Worm (Caenorhabditis elegans) whole organism, L3 larva: Measurements from ENCODE around the gene citk-2.

ENCODE experiments used
- R02D3.7 ChIP-seq: fragments of 150-350 bp; optimal IDR thresholded peaks from 2 replicates; lab custom pipeline; 2014; ENCODE audit warnings: missing biosample characterization, missing genetic modification characterization
- ZK546.5 ChIP-seq: sonication (generic microtip); optimal IDR thresholded peaks from 2 replicates; lab custom pipeline; 2017; ENCODE audit warnings: missing biosample characterization, missing genetic modification characterization
- aly-2 ChIP-seq: fragments of 150-350 bp; optimal IDR thresholded peaks from 2 replicates; lab custom pipeline; 2014; ENCODE audit warnings: missing biosample characterization, missing genetic modification characterization
- ama-1 ChIP-seq: fragments of 150-350 bp; optimal IDR thresholded peaks from 2 replicates; lab custom pipeline; 2018
- ceh-16 ChIP-seq: sonication (generic microtip); optimal IDR thresholded peaks from 2 replicates; lab custom pipeline; 2017; ENCODE audit warnings: missing biosample characterization, missing genetic modification characterization
- ceh-28 ChIP-seq: fragments of 150-350 bp; optimal IDR thresholded peaks from 2 replicates; lab custom pipeline; 2014; ENCODE audit warnings: missing biosample characterization, missing genetic modification reagents, missing genetic modification characterization
- ceh-82 ChIP-seq: fragments of 150-350 bp; optimal IDR thresholded peaks from 2 replicates; lab custom pipeline; 2014; ENCODE audit warnings: missing biosample characterization, missing genetic modification characterization
- daf-12 ChIP-seq: fragments of 150-350 bp; optimal IDR thresholded peaks from 2 replicates; lab custom pipeline; 2014; ENCODE audit warnings: missing biosample characterization, missing genetic modification reagents, missing genetic modification characterization
- egl-27 ChIP-seq: sonication (generic microtip); optimal IDR thresholded peaks from 4 replicates; lab custom pipeline; 2017; ENCODE audit warnings: missing biosample characterization, missing genetic modification reagents, missing genetic modification characterization
- egl-5 ChIP-seq: fragments of 150-350 bp; optimal IDR thresholded peaks from 2 replicates; lab custom pipeline; 2017; ENCODE audit warnings: missing biosample characterization, missing genetic modification reagents, missing genetic modification characterization, inconsistent platforms
- elt-2 ChIP-seq: sonication (generic microtip); optimal IDR thresholded peaks from 2 replicates; lab custom pipeline; 2016; ENCODE audit warnings: missing genetic modification reagents, mild to moderate bottlenecking, missing genetic modification characterization, missing compliant biosample characterization
- fkh-10 ChIP-seq: sonication (generic microtip); optimal IDR thresholded peaks from 2 replicates; lab custom pipeline; 2017; ENCODE audit warnings: missing biosample characterization, missing genetic modification reagents, missing genetic modification characterization
- fos-1 ChIP-seq: fragments of 150-350 bp; optimal IDR thresholded peaks from 2 replicates; lab custom pipeline; 2014; ENCODE audit warnings: missing biosample characterization, missing genetic modification characterization
- hmg-11 ChIP-seq: sonication (generic microtip); optimal IDR thresholded peaks from 2 replicates; lab custom pipeline; 2016; ENCODE audit warnings: missing genetic modification characterization, missing compliant biosample characterization
- jun-1 ChIP-seq: fragments of 150-350 bp; optimal IDR thresholded peaks from 2 replicates; lab custom pipeline; 2014; ENCODE audit warnings: missing biosample characterization, missing genetic modification reagents, missing genetic modification characterization
- lin-15B ChIP-seq: fragments of 150-350 bp; optimal IDR thresholded peaks from 2 replicates; lab custom pipeline; 2014; ENCODE audit warnings: missing biosample characterization, missing genetic modification characterization
- lin-39 ChIP-seq: fragments of 150-350 bp; optimal IDR thresholded peaks from 2 replicates; lab custom pipeline; 2018; ENCODE audit warnings: missing biosample characterization, missing genetic modification reagents, missing genetic modification characterization
- lsy-12 ChIP-seq: sonication (generic microtip); optimal IDR thresholded peaks from 2 replicates; lab custom pipeline; 2016; ENCODE audit warnings: mild to moderate bottlenecking, missing genetic modification characterization, missing compliant biosample characterization
- mdl-1 ChIP-seq: fragments of 150-350 bp; optimal IDR thresholded peaks from 2 replicates; lab custom pipeline; 2014; ENCODE audit warnings: missing biosample characterization, missing genetic modification characterization
- mml-1 ChIP-seq: fragments of 150-350 bp; sonication (generic microtip); optimal IDR thresholded peaks from 3 replicates; lab custom pipeline; 2014; ENCODE audit warnings: missing biosample characterization, missing genetic modification characterization
- nfya-1 ChIP-seq: sonication (generic microtip); optimal IDR thresholded peaks from 2 replicates; lab custom pipeline; 2017; ENCODE audit warnings: missing genetic modification characterization, mild to moderate bottlenecking, missing compliant biosample characterization, antibody characterized with exemption, moderate library complexity; ENCODE audit not compliant: insufficient read depth
- nhr-11 ChIP-seq: fragments of 150-350 bp; optimal IDR thresholded peaks from 2 replicates; lab custom pipeline; 2014; ENCODE audit warnings: missing biosample characterization, missing genetic modification characterization
- nhr-12 ChIP-seq: fragments of 150-350 bp; optimal IDR thresholded peaks from 2 replicates; lab custom pipeline; 2014; ENCODE audit warnings: missing biosample characterization, missing genetic modification characterization
- nhr-23 ChIP-seq: fragments of 150-350 bp; optimal IDR thresholded peaks from 2 replicates; lab custom pipeline; 2014; ENCODE audit warnings: missing biosample characterization, missing genetic modification reagents, missing genetic modification characterization
- nhr-237 ChIP-seq: fragments of 150-350 bp; optimal IDR thresholded peaks from 2 replicates; lab custom pipeline; 2014; ENCODE audit warnings: missing biosample characterization, missing genetic modification characterization
- nhr-25 ChIP-seq: sonication (generic microtip); optimal IDR thresholded peaks from 2 replicates; lab custom pipeline; 2017; ENCODE audit warnings: missing biosample characterization, missing genetic modification characterization
- nhr-28 ChIP-seq: fragments of 150-350 bp; optimal IDR thresholded peaks from 2 replicates; lab custom pipeline; 2014; ENCODE audit warnings: missing biosample characterization, missing genetic modification characterization
- nhr-43 ChIP-seq: sonication (generic microtip); optimal IDR thresholded peaks from 2 replicates; lab custom pipeline; 2016; ENCODE audit warnings: mild to moderate bottlenecking, missing genetic modification characterization, missing compliant biosample characterization; ENCODE audit not compliant: poor library complexity, severe bottlenecking
- nhr-76 ChIP-seq: fragments of 150-350 bp; sonication (generic microtip); optimal IDR thresholded peaks from 5 replicates; lab custom pipeline; 2014; ENCODE audit warnings: missing biosample characterization, missing genetic modification characterization
- nhr-77 ChIP-seq: fragments of 150-350 bp; optimal IDR thresholded peaks from 2 replicates; lab custom pipeline; 2014; ENCODE audit warnings: missing biosample characterization, missing genetic modification characterization
- pha-4 ChIP-seq: fragments of 150-350 bp; optimal IDR thresholded peaks from 2 replicates; lab custom pipeline; 2014; ENCODE audit warnings: missing biosample characterization, missing genetic modification reagents, missing genetic modification characterization
- pqm-1 ChIP-seq: fragments of 150-350 bp; optimal IDR thresholded peaks from 2 replicates; lab custom pipeline; 2017; ENCODE audit warnings: missing biosample characterization, missing genetic modification characterization, inconsistent platforms
- sea-2 ChIP-seq: fragments of 150-350 bp; sonication (generic microtip); optimal IDR thresholded peaks from 4 replicates; lab custom pipeline; 2014; ENCODE audit warnings: missing biosample characterization, missing genetic modification reagents, missing genetic modification characterization
- skn-1 ChIP-seq: fragments of 150-350 bp; optimal IDR thresholded peaks from 2 replicates; lab custom pipeline; 2014; ENCODE audit warnings: missing biosample characterization, missing genetic modification characterization
- snpc-4 ChIP-seq: fragments of 150-350 bp; optimal IDR thresholded peaks from 2 replicates; lab custom pipeline; 2014; ENCODE audit warnings: missing biosample characterization, missing genetic modification characterization
- tbx-2 ChIP-seq: sonication (generic microtip); optimal IDR thresholded peaks from 2 replicates; lab custom pipeline; 2016; ENCODE audit warnings: mild to moderate bottlenecking, missing genetic modification characterization, missing compliant biosample characterization
- unc-39 ChIP-seq: sonication (generic microtip); optimal IDR thresholded peaks from 4 replicates; lab custom pipeline; 2017; ENCODE audit warnings: missing biosample characterization, missing genetic modification characterization
- unc-62 ChIP-seq: fragments of 150-350 bp; sonication (generic microtip); optimal IDR thresholded peaks from 4 replicates; lab custom pipeline; 2014; ENCODE audit warnings: missing biosample characterization, missing genetic modification reagents, missing genetic modification characterization
- zag-1 ChIP-seq: fragments of 150-350 bp; optimal IDR thresholded peaks from 2 replicates; lab custom pipeline; 2014; ENCODE audit warnings: missing biosample characterization, missing genetic modification characterization
- ztf-11 ChIP-seq: fragments of 150-350 bp; optimal IDR thresholded peaks from 2 replicates; lab custom pipeline; 2014; ENCODE audit warnings: missing biosample characterization, missing genetic modification characterization
- ztf-4 ChIP-seq: fragments of 150-350 bp; optimal IDR thresholded peaks from 2 replicates; lab custom pipeline; 2014; ENCODE audit warnings: missing biosample characterization, missing genetic modification characterization

citk-2 gene

ce11 chrII:5027952-5028351 is 28.6 kb downstream of the citk-2 start:
- TF ChIP-seq fos-1 (tag; lab: Kevin White, UChicago) = no peak
- TF ChIP-seq nhr-237 (tag; lab: Kevin White, UChicago) = no peak
- TF ChIP-seq ama-1 (lab: Kevin White, UChicago) = no peak
- TF ChIP-seq lin-39 (tag; lab: Kevin White, UChicago) = no peak

ce11 chrII:5031612-5032011 is 32.3 kb downstream of the citk-2 start, which contains the start of gene wdr-83:
wdr-83 (minus strand) TSS chrII:5031712.
- no peak for TF ChIP-seq nhr-28

ce11 chrII:5032669-5033068 is 33.3 kb downstream of the citk-2 start:
- TF ChIP-seq nhr-12 (tag; lab: Kevin White, UChicago) (no peak), daf-12 (no peak), fkh-10 (no peak), ceh-82 (tag; lab: Kevin White, UChicago) (peak; percentile 29), pha-4 (tag; lab: Kevin White, UChicago) (peak; percentile 38), ztf-4 (no peak), lin-39 (tag; lab: Kevin White, UChicago) (peak; percentile 58), lsy-12 (tag; lab: Kevin White, UChicago) (peak; percentile 73), nhr-43 (tag; lab: Kevin White, UChicago) (peak; percentile 63), ama-1 (lab: Kevin White, UChicago) (no peak), nhr-23 (tag; lab: Kevin White, UChicago) (no peak), mml-1 (tag; lab: Kevin White, UChicago) (no peak), R02D3.7 (tag; lab: Kevin White, UChicago) (peak; percentile 29), nhr-11 (tag; lab: Kevin White, UChicago) (no peak), aly-2 (tag; lab: Kevin White, UChicago) (no peak), unc-62 (GFP tag; lab: Kevin White, UChicago) (no peak), elt-2 (tag; lab: Kevin White, UChicago) (peak; percentile 87), tbx-2 (tag; lab: Kevin White, UChicago) (peak; percentile 19), nhr-77 (tag; lab: Kevin White, UChicago) (no peak), nhr-76 (tag; lab: Kevin White, UChicago) (no peak), nfya-1 (peak; percentile 57), ceh-28 (tag; lab: Kevin White, UChicago) (no peak), ztf-11 (no peak), unc-39 (tag; lab: Kevin White, UChicago) (no peak), mdl-1 (tag; lab: Kevin White, UChicago) (no peak), ZK546.5 (tag; lab: Kevin White, UChicago) (no peak), egl-27 (peak; percentile 46), lin-15B (tag; lab: Kevin White, UChicago) (peak; percentile 34), skn-1 (tag; lab: Kevin White, UChicago) (no peak), sea-2 (GFP tag; lab: Kevin White, UChicago) (no peak), nhr-25 (tag; lab: Kevin White, UChicago) (peak; percentile 40), nhr-237 (tag; lab: Kevin White, UChicago) (no peak), egl-5 (tag; lab: Kevin White, UChicago) (no peak), pqm-1 (tag; lab: Kevin White, UChicago) (peak; percentile 17), jun-1 (tag; lab: Kevin White, UChicago) (peak; percentile 35), snpc-4 (tag; lab: Kevin White, UChicago) (peak; percentile 30), hmg-11 (tag; lab: Kevin White, UChicago) (peak; percentile 89), ceh-16 (tag; lab: Kevin White, UChicago) (no peak), zag-1 (tag; lab: Kevin White, UChicago) (no peak)
